Fruit fly (Drosophila melanogaster): ENCODE results near the gene CG8840.

dm6 chr2L:3452286-3452685 lies 41.9 kb downstream of the CG8840 start, which contains the start of gene CG12795:
- TF ChIP-seq psq (optimal IDR thresholded peaks at IDR 0.05) (no peak), insv (optimal IDR thresholded peaks at IDR 0.05) (no peak), h (optimal IDR thresholded peaks at IDR 0.05) (no peak), Sin3A (optimal IDR thresholded peaks at IDR 0.05) (no peak), Myc (optimal IDR thresholded peaks at IDR 0.05) (no peak)

Data from Kc167 (cell line).